Worm (Caenorhabditis elegans) whole organism, L2 larva: Measurements from ENCODE around the gene osm-8.

ENCODE experiments used
- aly-2 ChIP-seq: fragments of 150-350 bp; optimal IDR thresholded peaks from 2 replicates; lab custom pipeline; 2014; ENCODE audit warnings: missing biosample characterization, missing genetic modification characterization
- skn-1 ChIP-seq: sonication (generic microtip); optimal IDR thresholded peaks from 2 replicates; lab custom pipeline; 2017; ENCODE audit warnings: missing biosample characterization, missing genetic modification characterization

ce11 chrII:7621513-7621912, 16.3 kb upstream of the osm-8 start:
- TF ChIP-seq skn-1 (tag; lab: Kevin White, UChicago) (no peak), aly-2 (tag; lab: Kevin White, UChicago) (no peak)
